Fruit fly (Drosophila melanogaster) whole organism, embryonic: ENCODE results near the gene CG3634.

Source experiments
- Aef1 ChIP-seq: fragments of 200-800 bp; sonication (Bioruptor generic); IDR thresholded peaks from 3 replicates; pipeline ENCODE4 v1.3.6; 2022; ENCODE audit warnings: missing biosample characterization, missing genetic modification characterization
- B-H1 ChIP-seq: fragments of 200-800 bp; sonication (Bioruptor generic); IDR thresholded peaks from 3 replicates; pipeline ENCODE4 v1.3.6; 2022; ENCODE audit warnings: missing biosample characterization, missing genetic modification characterization
- CG10366 ChIP-seq: fragments of 200-800 bp; sonication (Bioruptor generic); IDR thresholded peaks from 2 replicates; pipeline ENCODE4 v1.3.6; 2022; ENCODE audit warnings: missing biosample characterization, missing genetic modification characterization
- CG10543 ChIP-seq: fragments of 200-800 bp; sonication (Bioruptor generic); optimal IDR thresholded peaks from 3 replicates; lab custom pipeline; 2017; ENCODE audit warnings: missing biosample characterization, mild to moderate bottlenecking, missing genetic modification characterization, moderate library complexity
- CG10565 ChIP-seq: fragments of 200-800 bp; sonication (Bioruptor generic); optimal IDR thresholded peaks from 3 replicates; lab custom pipeline; 2016; ENCODE audit warnings: missing biosample characterization, mild to moderate bottlenecking, missing genetic modification characterization
- CG11560 ChIP-seq: fragments of 200-800 bp; sonication (Bioruptor generic); IDR thresholded peaks from 3 replicates; pipeline ENCODE4 v1.3.6; 2022; ENCODE audit warnings: missing biosample characterization, missing genetic modification characterization
- CG13296 ChIP-seq: fragments of 200-800 bp; sonication (Bioruptor generic); optimal IDR thresholded peaks from 3 replicates; lab custom pipeline; 2018; ENCODE audit warnings: missing biosample characterization, mild to moderate bottlenecking, missing genetic modification characterization
- CG15073 ChIP-seq: fragments of 200-800 bp; sonication (Bioruptor generic); optimal IDR thresholded peaks from 2 replicates; lab custom pipeline; 2016; ENCODE audit warnings: missing biosample characterization, missing genetic modification characterization
- CG15514 ChIP-seq: fragments of 200-800 bp; sonication (Bioruptor generic); optimal IDR thresholded peaks from 3 replicates; lab custom pipeline; 2017; ENCODE audit warnings: missing biosample characterization, missing genetic modification characterization, mild to moderate bottlenecking, moderate library complexity, missing genetic modification reagents
- CG1602 ChIP-seq: fragments of 200-800 bp; sonication (Bioruptor generic); optimal IDR thresholded peaks from 3 replicates; lab custom pipeline; 2016; ENCODE audit warnings: missing biosample characterization, missing genetic modification characterization
- CG17361 ChIP-seq: fragments of 200-800 bp; sonication (Bioruptor generic); IDR thresholded peaks from 3 replicates; pipeline ENCODE4 v1.3.6; 2022; ENCODE audit warnings: missing biosample characterization, missing genetic modification characterization
- CG1832 ChIP-seq: fragments of 200-800 bp; sonication (Bioruptor generic); optimal IDR thresholded peaks from 2 replicates; lab custom pipeline; 2017; ENCODE audit warnings: missing biosample characterization, mild to moderate bottlenecking, missing genetic modification characterization, inconsistent platforms
- CG2116 ChIP-seq: fragments of 200-800 bp; sonication (Bioruptor generic); optimal IDR thresholded peaks from 3 replicates; lab custom pipeline; 2018; ENCODE audit warnings: missing biosample characterization, mild to moderate bottlenecking, missing genetic modification characterization
- CG30431 ChIP-seq: fragments of 200-800 bp; sonication (Bioruptor generic); optimal IDR thresholded peaks from 2 replicates; lab custom pipeline; 2017; ENCODE audit warnings: missing biosample characterization, missing genetic modification characterization
- CG3281 ChIP-seq: fragments of 200-800 bp; sonication (Bioruptor generic); optimal IDR thresholded peaks from 3 replicates; lab custom pipeline; 2017; ENCODE audit warnings: missing biosample characterization, mild to moderate bottlenecking, missing genetic modification characterization
- CG6254 ChIP-seq: fragments of 200-800 bp; sonication (Bioruptor generic); optimal IDR thresholded peaks from 3 replicates; lab custom pipeline; 2017; ENCODE audit warnings: mild to moderate bottlenecking, missing biosample characterization, missing genetic modification reagents, missing genetic modification characterization
- CG7963 ChIP-seq: fragments of 200-800 bp; sonication (Bioruptor generic); IDR thresholded peaks from 3 replicates; pipeline ENCODE4 v1.3.6; 2022; ENCODE audit warnings: missing biosample characterization, missing genetic modification characterization; ENCODE audit not compliant: partially characterized antibody
- CG9727 ChIP-seq: fragments of 200-800 bp; sonication (Bioruptor generic); optimal IDR thresholded peaks from 3 replicates; lab custom pipeline; 2017; ENCODE audit warnings: missing biosample characterization, mild to moderate bottlenecking, missing genetic modification characterization
- CG9876 ChIP-seq: fragments of 200-800 bp; sonication (Bioruptor generic); optimal IDR thresholded peaks from 2 replicates; lab custom pipeline; 2016; ENCODE audit warnings: missing biosample characterization, missing genetic modification characterization
- CTCF ChIP-seq: fragments of 200-800 bp; sonication (Bioruptor generic); optimal IDR thresholded peaks from 2 replicates; lab custom pipeline; 2017; ENCODE audit warnings: missing biosample characterization, mild to moderate bottlenecking, missing genetic modification characterization, moderate library complexity
- Camta ChIP-seq: fragments of 200-800 bp; sonication (Bioruptor generic); optimal IDR thresholded peaks from 2 replicates; lab custom pipeline; 2016; ENCODE audit warnings: missing biosample characterization, missing genetic modification characterization
- D19A ChIP-seq: fragments of 200-800 bp; optimal IDR thresholded peaks from 3 replicates; lab custom pipeline; 2019; ENCODE audit warnings: missing biosample characterization, mild to moderate bottlenecking, missing genetic modification characterization, moderate library complexity
- Dad ChIP-seq: fragments of 200-800 bp; sonication (Bioruptor generic); optimal IDR thresholded peaks from 3 replicates; lab custom pipeline; 2016; ENCODE audit warnings: missing biosample characterization, missing genetic modification characterization
- Dref ChIP-seq: fragments of 200-800 bp; sonication (Bioruptor generic); IDR thresholded peaks from 2 replicates; pipeline ENCODE4 v1.3.6; 2022; ENCODE audit warnings: missing biosample characterization, missing genetic modification characterization
- Hr51 ChIP-seq, 2 experiments: fragments of 200-800 bp; sonication (Bioruptor generic); optimal IDR thresholded peaks; 2 replicates in 1 of 2; 3 replicates in 1 of 2; lab custom pipeline; 2016 to 2018; ENCODE audit warnings: missing biosample characterization in 2 of 2, missing genetic modification characterization in 2 of 2, mild to moderate bottlenecking in 1 of 2, moderate library complexity in 1 of 2
- Hsf ChIP-seq: fragments of 200-800 bp; sonication (Bioruptor generic); optimal IDR thresholded peaks from 3 replicates; lab custom pipeline; 2016; ENCODE audit warnings: missing biosample characterization, missing genetic modification characterization
- Nf-YB ChIP-seq: fragments of 200-800 bp; sonication (Bioruptor generic); optimal IDR thresholded peaks from 3 replicates; lab custom pipeline; 2019; ENCODE audit warnings: missing biosample characterization, mild to moderate bottlenecking, missing genetic modification characterization, moderate library complexity
- Side ChIP-seq: fragments of 200-800 bp; sonication (Bioruptor generic); optimal IDR thresholded peaks from 2 replicates; lab custom pipeline; 2016; ENCODE audit warnings: missing biosample characterization, missing genetic modification characterization
- Sox102F ChIP-seq: fragments of 200-800 bp; sonication (Bioruptor generic); optimal IDR thresholded peaks from 2 replicates; lab custom pipeline; 2018; ENCODE audit warnings: missing biosample characterization, mild to moderate bottlenecking, missing genetic modification characterization, moderate library complexity
- cad ChIP-seq: fragments of >200 bp; optimal IDR thresholded peaks from 2 replicates; lab custom pipeline; 2017; ENCODE audit warnings: missing biosample characterization, missing genetic modification characterization
- cas ChIP-seq: fragments of 200-800 bp; sonication (Bioruptor generic); IDR thresholded peaks from 2 replicates; pipeline ENCODE4 v1.3.6; 2022; ENCODE audit warnings: missing biosample characterization, missing genetic modification characterization
- crol ChIP-seq: fragments of 200-800 bp; sonication (Bioruptor generic); IDR thresholded peaks from 2 replicates; pipeline ENCODE4 v1.3.6; 2022; ENCODE audit warnings: missing biosample characterization, missing genetic modification characterization
- dan ChIP-seq: fragments of 200-800 bp; sonication (Bioruptor generic); IDR thresholded peaks from 2 replicates; pipeline ENCODE4 v1.3.6; 2022; ENCODE audit warnings: missing biosample characterization, missing genetic modification characterization
- ftz-f1 ChIP-seq: fragments of 200-800 bp; sonication (Bioruptor generic); optimal IDR thresholded peaks from 2 replicates; lab custom pipeline; 2016; ENCODE audit warnings: missing biosample characterization, missing genetic modification characterization
- jing ChIP-seq: fragments of 200-800 bp; sonication (Bioruptor generic); optimal IDR thresholded peaks from 2 replicates; lab custom pipeline; 2018; ENCODE audit warnings: missing biosample characterization, mild to moderate bottlenecking, missing genetic modification characterization
- lola ChIP-seq, 3 experiments: fragments of >200 bp in 2 of 3; fragments of 200-800 bp in 1 of 3; sonication (Bioruptor generic) in 1 of 3; optimal IDR thresholded peaks; 2 replicates each; lab custom pipeline; 2017 to 2019; ENCODE audit warnings: missing biosample characterization in 3 of 3, missing genetic modification characterization in 3 of 3, mild to moderate bottlenecking in 1 of 3, moderate library complexity in 1 of 3
- org-1 ChIP-seq: fragments of 200-800 bp; sonication (Bioruptor generic); optimal IDR thresholded peaks from 2 replicates; lab custom pipeline; 2017; ENCODE audit warnings: missing biosample characterization, missing genetic modification characterization
- pan ChIP-seq, 4 experiments: fragments of >200 bp in 3 of 4; fragments of 200-800 bp in 1 of 4; sonication (Bioruptor generic) in 1 of 4; optimal IDR thresholded peaks in 3 of 4; IDR thresholded peaks in 1 of 4; 2 replicates each; pipeline versions ENCODE4 v1.3.6 to Lab custom; 2017 to 2022; ENCODE audit warnings: missing biosample characterization in 2 of 4, missing genetic modification characterization in 2 of 4, mixed read lengths in 1 of 4
- phol ChIP-seq: fragments of 200-800 bp; sonication (Bioruptor generic); optimal IDR thresholded peaks from 3 replicates; lab custom pipeline; 2018; ENCODE audit warnings: missing biosample characterization, mild to moderate bottlenecking, missing genetic modification characterization, moderate library complexity
- pita ChIP-seq: fragments of 200-800 bp; sonication (Bioruptor generic); optimal IDR thresholded peaks from 2 replicates; lab custom pipeline; 2017; ENCODE audit warnings: missing biosample characterization, mild to moderate bottlenecking, missing genetic modification characterization
- prd ChIP-seq, 3 experiments: fragments of >200 bp in 2 of 3; fragments of 200-800 bp in 1 of 3; sonication (Bioruptor generic) in 1 of 3; optimal IDR thresholded peaks in 2 of 3; IDR thresholded peaks in 1 of 3; 2 replicates in 2 of 3; 3 replicates in 1 of 3; pipeline versions ENCODE4 v1.3.6 to Lab custom; 2017 to 2022; ENCODE audit warnings: missing biosample characterization in 1 of 3, missing genetic modification characterization in 1 of 3
- ranshi ChIP-seq: fragments of 200-800 bp; sonication (Bioruptor generic); IDR thresholded peaks from 2 replicates; pipeline ENCODE4 v1.3.6; 2022; ENCODE audit warnings: missing biosample characterization, missing genetic modification characterization
- rib ChIP-seq: fragments of 200-800 bp; sonication (Bioruptor generic); IDR thresholded peaks from 2 replicates; pipeline ENCODE4 v1.3.6; 2022; ENCODE audit warnings: missing biosample characterization, missing genetic modification characterization
- ro ChIP-seq: fragments of 200-800 bp; sonication (Bioruptor generic); IDR thresholded peaks from 2 replicates; pipeline ENCODE4 v1.3.6; 2022; ENCODE audit warnings: missing biosample characterization, missing genetic modification characterization
- sisA ChIP-seq: fragments of 200-800 bp; sonication (Bioruptor generic); IDR thresholded peaks from 2 replicates; pipeline ENCODE4 v1.3.6; 2022; ENCODE audit warnings: missing biosample characterization, missing genetic modification characterization
- ssp ChIP-seq: fragments of 200-800 bp; sonication (Bioruptor generic); IDR thresholded peaks from 2 replicates; pipeline ENCODE4 v1.3.6; 2022; ENCODE audit warnings: missing biosample characterization, missing genetic modification characterization
- trh ChIP-seq: fragments of 200-800 bp; sonication (Bioruptor generic); optimal IDR thresholded peaks from 2 replicates; lab custom pipeline; 2016; ENCODE audit warnings: missing biosample characterization, missing genetic modification characterization
- ttk ChIP-seq: fragments of 200-800 bp; sonication (Bioruptor generic); IDR thresholded peaks from 2 replicates; pipeline ENCODE4 v2.1.2; 2022; ENCODE audit warnings: missing biosample characterization, missing genetic modification characterization
- yki ChIP-seq: fragments of >200 bp; optimal IDR thresholded peaks from 3 replicates; lab custom pipeline; 2018

The CG3634 gene

DNA sequence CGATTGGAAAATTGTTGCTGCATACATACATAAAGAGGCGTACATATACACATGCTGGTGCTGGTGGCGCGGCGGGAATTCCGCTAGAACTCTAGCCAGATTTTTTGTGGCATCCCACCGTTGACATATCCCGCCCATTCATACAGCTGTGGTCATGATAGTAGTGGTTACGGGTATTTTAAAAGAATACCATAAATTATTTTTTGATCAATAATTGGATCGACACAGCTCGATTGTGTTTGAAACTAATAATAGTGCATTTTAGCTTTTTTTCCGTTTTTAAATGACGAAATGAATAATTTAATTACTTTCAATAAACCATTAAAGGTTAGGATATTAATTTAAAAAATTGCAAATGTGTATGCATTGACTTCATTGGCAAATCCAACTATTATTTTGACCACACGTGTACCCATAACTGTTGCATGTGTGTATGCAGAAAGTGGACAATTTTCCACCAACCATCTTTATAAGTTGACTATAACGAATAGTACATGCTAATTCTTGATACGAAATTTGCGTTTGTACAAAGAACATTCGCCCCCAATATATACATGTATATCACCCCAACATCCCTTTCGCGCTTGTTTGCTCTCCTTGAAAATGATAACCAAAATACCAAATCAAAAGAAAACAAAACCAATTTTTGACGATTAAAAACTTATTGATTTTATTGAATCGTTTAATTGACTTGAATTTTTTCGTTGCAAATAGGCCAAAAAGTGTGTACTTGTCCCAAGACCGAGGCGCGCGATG is 37.0 kb downstream of the CG3634 start (continued):
- no peak for TF ChIP-seq pan (optimal IDR thresholded peaks at IDR 0.05; lab: Kevin White, UChicago)
- TF ChIP-seq pan (GFP tag; optimal IDR thresholded peaks at IDR 0.05 in 1 of 2, IDR thresholded peaks at IDR 0.05 in 1 of 2): peak in 1 of 2 experiments; percentile 91
- peak; percentile 42 for TF ChIP-seq rib (GFP tag; lab: Robert Waterston, UW)
- no peak for TF ChIP-seq CG15073 (GFP tag; lab: Kevin White, UChicago)
- TF ChIP-seq CG10543: no peak
- TF ChIP-seq CG15514 (GFP tag; lab: Kevin White, UChicago): peak; percentile 72
- peak; percentile 71 for TF ChIP-seq B-H1
- TF ChIP-seq CTCF (GFP tag; lab: Kevin White, UChicago): peak; percentile 14
- 0 out of 2 replicates have a peak, but pooled peaks have one; percentile 38 for TF ChIP-seq cas (GFP tag; lab: Robert Waterston, UW)
- no peak for TF ChIP-seq CG1832 (GFP tag; lab: Kevin White, UChicago)
- no peak for TF ChIP-seq cad (GFP tag; lab: Kevin White, UChicago)
- no peak for TF ChIP-seq pita (GFP tag; lab: Kevin White, UChicago)
- peak; percentile 84 for TF ChIP-seq CG9727 (GFP tag; lab: Kevin White, UChicago)
- no peak for TF ChIP-seq yki (lab: Kevin White, UChicago)
- no peak for TF ChIP-seq CG7963
- peak; percentile 84 for TF ChIP-seq Sox102F (GFP tag; lab: Kevin White, UChicago)
- TF ChIP-seq trh (GFP tag; lab: Kevin White, UChicago): peak; percentile 16
- TF ChIP-seq ftz-f1 (GFP tag; lab: Kevin White, UChicago): peak; percentile 23
- TF ChIP-seq Camta: peak; percentile 27
- peak; percentile 80 for TF ChIP-seq CG6254 (GFP tag; lab: Kevin White, UChicago)
- 0 out of 2 replicates have a peak, but pooled peaks have one; percentile 38 for TF ChIP-seq ssp
- TF ChIP-seq CG17361 (GFP tag; lab: Robert Waterston, UW): peak; percentile 68
- peak; percentile 72 for TF ChIP-seq CG2116 (GFP tag; lab: Kevin White, UChicago)
- TF ChIP-seq crol (GFP tag; lab: Robert Waterston, UW): no peak
- TF ChIP-seq CG13296 (GFP tag; lab: Kevin White, UChicago): peak; percentile 60
- TF ChIP-seq jing (GFP tag; lab: Kevin White, UChicago): peak; percentile 53
- peak in 1 of 3 experiments; percentile 63 for TF ChIP-seq lola (GFP tag; optimal IDR thresholded peaks at IDR 0.05; lab: Kevin White, UChicago)
- no peak for TF ChIP-seq Dref (GFP tag; lab: Robert Waterston, UW)
- no peak for TF ChIP-seq dan (GFP tag; lab: Robert Waterston, UW)
- TF ChIP-seq Nf-YB: peak; percentile 51
- TF ChIP-seq CG10565: no peak
- peak; percentile 73 for TF ChIP-seq CG1602 (GFP tag; lab: Kevin White, UChicago)
- TF ChIP-seq Aef1: peak; percentile 70
- peak; percentile 8 for TF ChIP-seq CG9876 (GFP tag; lab: Kevin White, UChicago)
- peak; percentile 80 for TF ChIP-seq CG10366 (GFP tag; lab: Robert Waterston, UW)
- 0 out of 2 replicates have a peak, but pooled peaks have one; percentile 32 for TF ChIP-seq ro
- TF ChIP-seq CG3281 (GFP tag; lab: Kevin White, UChicago): peak; percentile 81
- no peak for TF ChIP-seq prd (optimal IDR thresholded peaks at IDR 0.05; lab: Kevin White, UChicago)
- TF ChIP-seq prd (GFP tag; IDR thresholded peaks at IDR 0.05; lab: Robert Waterston, UW): peak; percentile 82
- no peak for TF ChIP-seq phol
- TF ChIP-seq sisA (GFP tag; lab: Robert Waterston, UW): peak; percentile 66
- TF ChIP-seq Dad (GFP tag; lab: Kevin White, UChicago): peak; percentile 69
- peak; percentile 81 for TF ChIP-seq Hsf (GFP tag; lab: Kevin White, UChicago)
- TF ChIP-seq ttk (GFP tag; lab: Robert Waterston, UW): peak; percentile 55
- TF ChIP-seq Hr51 (GFP tag; optimal IDR thresholded peaks at IDR 0.05; lab: Kevin White, UChicago): peak; percentile 37 to 85
- TF ChIP-seq CG11560: peak; percentile 38; the same call in 1 of the 3 replicates
- TF ChIP-seq Side: peak; percentile 49
- peak; percentile 81 for TF ChIP-seq ranshi
- TF ChIP-seq D19A (tag; lab: Kevin White, UChicago): peak; percentile 73
- peak; percentile 76 for TF ChIP-seq org-1
- TF ChIP-seq CG30431: peak; percentile 48
